Fruit fly (Drosophila melanogaster) whole organism, wandering third instar larva: ENCODE measurements around the gene Rel.

Source experiments
- CG32264 ChIP-seq: fragments of 200-800 bp; sonication (Bioruptor generic); optimal IDR thresholded peaks from 2 replicates; lab custom pipeline; 2016; ENCODE audit warnings: missing biosample characterization, missing genetic modification characterization
- CG9705 ChIP-seq: fragments of 200-800 bp; sonication (Bioruptor generic); optimal IDR thresholded peaks from 2 replicates; lab custom pipeline; 2018; ENCODE audit warnings: missing biosample characterization, mild to moderate bottlenecking, missing genetic modification characterization
- CrebA ChIP-seq: fragments of 200-800 bp; sonication (Bioruptor generic); optimal IDR thresholded peaks from 2 replicates; lab custom pipeline; 2016; ENCODE audit warnings: missing biosample characterization, mild to moderate bottlenecking, missing genetic modification characterization, borderline replicate concordance
- Dfd ChIP-seq: fragments of >200 bp; optimal IDR thresholded peaks from 2 replicates; lab custom pipeline; 2017; ENCODE audit warnings: missing biosample characterization, missing genetic modification characterization
- Dif ChIP-seq: fragments of 200-275, 200-300 bp; sonication (Bioruptor generic); optimal IDR thresholded peaks from 2 replicates; lab custom pipeline; 2018; ENCODE audit warnings: missing biosample characterization, missing genetic modification characterization; ENCODE audit not compliant: partially characterized antibody
- Hnf4 ChIP-seq: fragments of 200-800 bp; sonication (Bioruptor generic); optimal IDR thresholded peaks from 2 replicates; lab custom pipeline; 2016; ENCODE audit warnings: missing biosample characterization, mild to moderate bottlenecking, missing genetic modification characterization
- Hr78 ChIP-seq: fragments of >200 bp; optimal IDR thresholded peaks from 2 replicates; lab custom pipeline; 2017; ENCODE audit warnings: missing biosample characterization, missing genetic modification characterization
- Hr83 ChIP-seq: fragments of 200-300 bp; sonication (Bioruptor generic); optimal IDR thresholded peaks from 2 replicates; lab custom pipeline; 2016; ENCODE audit warnings: missing biosample characterization, mild to moderate bottlenecking, missing genetic modification characterization, moderate library complexity; ENCODE audit not compliant: poor library complexity, severe bottlenecking
- Jra ChIP-seq: sonication (Bioruptor generic); optimal IDR thresholded peaks from 2 replicates; lab custom pipeline; 2016; ENCODE audit warnings: missing biosample characterization, missing genetic modification characterization
- Myc ChIP-seq: fragments of >200 bp; optimal IDR thresholded peaks from 2 replicates; lab custom pipeline; 2017
- N ChIP-seq: fragments of >200 bp; optimal IDR thresholded peaks from 2 replicates; lab custom pipeline; 2018; ENCODE audit warnings: missing biosample characterization, missing external identifiers, missing genetic modification characterization
- OdsH ChIP-seq: fragments of 200-800 bp; sonication (Bioruptor generic); optimal IDR thresholded peaks from 2 replicates; lab custom pipeline; 2016; ENCODE audit warnings: missing biosample characterization, mild to moderate bottlenecking, missing genetic modification characterization
- Vsx2 ChIP-seq: fragments of 200-300, 225-300 bp; sonication (Bioruptor generic); optimal IDR thresholded peaks from 2 replicates; lab custom pipeline; 2018; ENCODE audit warnings: missing biosample characterization, missing genetic modification characterization; ENCODE audit not compliant: partially characterized antibody
- brk ChIP-seq: fragments of 200-800 bp; sonication (Bioruptor generic); optimal IDR thresholded peaks from 2 replicates; lab custom pipeline; 2016; ENCODE audit warnings: missing biosample characterization, mild to moderate bottlenecking, missing genetic modification characterization
- dsf ChIP-seq: sonication (Bioruptor generic); optimal IDR thresholded peaks from 2 replicates; lab custom pipeline; 2016; ENCODE audit warnings: missing biosample characterization, missing genetic modification characterization, borderline replicate concordance
- ey ChIP-seq: fragments of 200-800 bp; sonication (Bioruptor generic); optimal IDR thresholded peaks from 2 replicates; lab custom pipeline; 2016; ENCODE audit warnings: missing biosample characterization, missing genetic modification characterization
- foxo ChIP-seq, 2 experiments: fragments of 200-800 bp; sonication (Bioruptor generic); optimal IDR thresholded peaks; 2 replicates in 1 of 2; 3 replicates in 1 of 2; lab custom pipeline; 2016 to 2017; ENCODE audit warnings: missing biosample characterization in 2 of 2, missing genetic modification characterization in 2 of 2
- h ChIP-seq: fragments of 200-800 bp; sonication (Bioruptor generic); optimal IDR thresholded peaks from 3 replicates; lab custom pipeline; 2016; ENCODE audit warnings: missing biosample characterization, mild to moderate bottlenecking, missing genetic modification characterization
- jim ChIP-seq: fragments of 175-275, 200-325 bp; sonication (Bioruptor generic); optimal IDR thresholded peaks from 2 replicates; lab custom pipeline; 2016; ENCODE audit warnings: missing biosample characterization, mild to moderate bottlenecking, missing genetic modification characterization
- lola ChIP-seq: fragments of >200 bp; optimal IDR thresholded peaks from 2 replicates; lab custom pipeline; 2017; ENCODE audit warnings: missing biosample characterization, missing genetic modification characterization
- pan ChIP-seq: fragments of >200 bp; optimal IDR thresholded peaks from 2 replicates; lab custom pipeline; 2017
- rgr ChIP-seq: fragments of 200-800 bp; sonication (Bioruptor generic); optimal IDR thresholded peaks from 3 replicates; lab custom pipeline; 2016; ENCODE audit warnings: missing biosample characterization, mild to moderate bottlenecking, missing genetic modification characterization
- sage ChIP-seq: fragments of 200-800 bp; sonication (Bioruptor generic); optimal IDR thresholded peaks from 2 replicates; lab custom pipeline; 2016; ENCODE audit warnings: missing biosample characterization, mild to moderate bottlenecking, missing genetic modification characterization
- sv ChIP-seq: fragments of 200-800 bp; sonication (Bioruptor generic); optimal IDR thresholded peaks from 3 replicates; lab custom pipeline; 2016; ENCODE audit warnings: missing biosample characterization, missing genetic modification characterization
- tai ChIP-seq: sonication (Bioruptor generic); optimal IDR thresholded peaks from 2 replicates; lab custom pipeline; 2016; ENCODE audit warnings: missing biosample characterization, missing genetic modification characterization
- woc ChIP-seq: sonication (Bioruptor generic); optimal IDR thresholded peaks from 2 replicates; lab custom pipeline; 2016; ENCODE audit warnings: missing biosample characterization, mild to moderate bottlenecking, missing genetic modification characterization

Gene Rel

DNA sequence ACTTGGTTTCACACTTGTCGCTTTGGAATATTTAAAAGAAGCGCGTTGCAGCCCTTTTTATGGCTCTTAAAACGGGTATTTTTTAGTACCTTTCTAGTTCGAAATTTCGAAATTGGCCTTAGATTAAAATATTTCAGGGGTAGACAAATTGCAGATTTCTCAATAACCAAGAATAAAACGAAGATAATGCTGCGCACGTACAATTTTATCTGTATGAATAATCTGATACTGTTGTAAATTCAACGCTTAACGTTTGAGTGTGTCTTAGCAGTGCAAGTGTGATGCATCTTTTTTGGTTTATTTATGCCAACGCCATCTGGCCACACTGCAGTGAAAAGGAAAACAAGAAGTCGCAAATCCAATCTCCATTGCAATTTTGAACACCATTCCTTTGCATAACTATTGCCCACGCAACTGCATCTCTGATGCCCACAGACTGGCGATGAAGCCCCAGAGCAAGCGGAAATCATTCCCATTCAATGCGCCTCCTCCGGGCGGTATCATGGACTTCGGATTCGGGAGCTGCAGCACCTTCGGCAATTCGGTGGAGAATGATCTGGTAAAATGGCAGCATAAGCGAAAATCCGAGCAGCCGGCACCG is 2.8 kb upstream of the Rel start, which contains the start of gene Nmdmc:
TSS of gene Nmdmc (minus strand) at position 37 of the 601 bp plus-strand sequence.
- TF ChIP-seq jim (no peak), Jra (no peak), Hnf4 (GFP tag; lab: Kevin White, UChicago) (no peak), Myc (peak; percentile 69), CrebA (no peak)

DNA sequence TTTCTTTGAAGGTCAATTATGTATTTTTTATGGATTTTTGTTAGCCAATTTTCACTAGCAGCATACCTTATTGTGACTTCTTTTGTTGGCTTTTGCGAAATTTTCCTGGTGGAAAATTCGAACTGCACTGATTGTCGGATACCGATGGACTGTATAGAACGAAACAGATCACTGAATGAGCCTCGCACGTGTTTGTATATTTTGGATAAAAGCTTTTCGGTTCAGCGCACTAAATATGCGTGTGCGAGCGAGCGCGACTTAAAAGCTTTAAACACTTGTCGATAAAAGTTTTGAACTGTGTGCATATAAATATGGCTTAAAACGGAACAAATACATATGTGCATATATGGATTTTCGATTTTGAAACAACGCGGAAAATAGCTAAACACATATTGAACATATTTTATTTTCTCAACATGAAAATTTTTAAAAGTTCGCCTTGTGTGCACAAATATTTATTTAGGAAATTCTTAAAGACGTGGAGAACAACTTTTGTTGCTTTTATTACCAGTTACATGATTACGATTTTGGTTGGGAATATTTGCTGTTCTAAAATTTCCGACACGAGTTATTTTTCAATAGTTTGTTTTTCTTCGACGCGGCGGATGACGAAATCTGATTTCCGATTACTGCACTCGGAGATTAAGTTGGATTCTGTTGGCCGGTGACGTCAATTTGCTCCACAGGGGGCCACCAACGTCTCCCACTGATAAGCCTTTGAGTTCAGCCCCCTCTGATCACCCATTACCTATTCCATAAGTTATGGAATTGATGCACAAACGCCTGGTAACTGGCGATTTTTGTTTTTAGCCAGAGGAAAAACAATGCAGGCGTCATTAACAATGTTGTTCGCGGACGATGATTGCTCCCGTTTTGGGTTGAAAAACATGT is 1.6 kb upstream of the Rel start:
- TF ChIP-seq Dif (GFP tag; lab: Kevin White, UChicago) (no peak), Dfd (GFP tag; lab: Kevin White, UChicago) (no peak), OdsH (GFP tag; lab: Kevin White, UChicago) (peak; percentile 33), woc (GFP tag; lab: Kevin White, UChicago) (peak; percentile 61), brk (GFP tag; lab: Kevin White, UChicago) (peak; percentile 22), rgr (peak; percentile 5)

- TF ChIP-seq ey (GFP tag; lab: Kevin White, UChicago) (no peak), Myc (peak; percentile 6), Hr78 (GFP tag; lab: Kevin White, UChicago) (no peak), jim (no peak), dsf (GFP tag; lab: Kevin White, UChicago) (no peak), woc (GFP tag; lab: Kevin White, UChicago) (peak; percentile 14)
These were observed 792 bp upstream of the Rel start, which contains the start of gene Mst85C for dm6 chr3R:9048466-9049072. Mst85C (plus strand) TSS chr3R:9048645.

DNA sequence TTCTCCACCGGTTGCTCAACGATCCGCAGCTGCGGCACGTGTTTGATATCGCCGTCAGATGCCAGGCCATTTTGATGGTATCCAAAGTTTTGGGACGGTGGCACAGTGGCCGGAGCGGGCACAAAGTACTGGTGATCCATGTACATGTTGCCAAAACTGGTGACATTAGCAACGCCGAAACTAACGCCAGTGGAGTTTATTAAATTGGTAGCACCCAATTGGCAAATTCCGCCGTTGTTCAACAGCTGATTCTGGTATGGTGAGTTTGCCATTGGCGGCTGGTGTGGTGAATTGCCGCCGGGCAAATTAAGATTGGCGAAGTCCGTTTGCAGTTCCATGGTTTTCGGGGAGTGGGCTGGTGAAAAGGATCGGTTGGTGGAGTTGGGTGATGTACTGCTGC is 823 bp downstream of the Rel start:
- TF ChIP-seq Jra: no peak
- TF ChIP-seq Hr83 (GFP tag; lab: Kevin White, UChicago): no peak
- no peak for TF ChIP-seq sage (GFP tag; lab: Kevin White, UChicago)
- TF ChIP-seq tai: no peak
- TF ChIP-seq pan (lab: Kevin White, UChicago): no peak
- no peak for TF ChIP-seq Vsx2 (GFP tag; lab: Kevin White, UChicago)
- no peak for TF ChIP-seq rgr
- TF ChIP-seq woc (GFP tag; lab: Kevin White, UChicago): no peak
- TF ChIP-seq ey (GFP tag; lab: Kevin White, UChicago): no peak
- no peak for TF ChIP-seq lola (GFP tag; lab: Kevin White, UChicago)
- TF ChIP-seq Dif (GFP tag; lab: Kevin White, UChicago): no peak
- no peak for TF ChIP-seq dsf (GFP tag; lab: Kevin White, UChicago)
- TF ChIP-seq CrebA: no peak
- no peak for TF ChIP-seq CG9705

- TF ChIP-seq dsf (GFP tag; lab: Kevin White, UChicago) (no peak), Jra (no peak), Myc (no peak), tai (no peak), jim (no peak), CG32264 (no peak), N (no peak), OdsH (GFP tag; lab: Kevin White, UChicago) (no peak), brk (GFP tag; lab: Kevin White, UChicago) (no peak), Hnf4 (GFP tag; lab: Kevin White, UChicago) (no peak), lola (GFP tag; lab: Kevin White, UChicago) (no peak), Hr83 (GFP tag; lab: Kevin White, UChicago) (no peak), Hr78 (GFP tag; lab: Kevin White, UChicago) (no peak), woc (GFP tag; lab: Kevin White, UChicago) (no peak)
These were observed 2.0 kb downstream of the Rel start for dm6 chr3R:9045733-9046132.

DNA sequence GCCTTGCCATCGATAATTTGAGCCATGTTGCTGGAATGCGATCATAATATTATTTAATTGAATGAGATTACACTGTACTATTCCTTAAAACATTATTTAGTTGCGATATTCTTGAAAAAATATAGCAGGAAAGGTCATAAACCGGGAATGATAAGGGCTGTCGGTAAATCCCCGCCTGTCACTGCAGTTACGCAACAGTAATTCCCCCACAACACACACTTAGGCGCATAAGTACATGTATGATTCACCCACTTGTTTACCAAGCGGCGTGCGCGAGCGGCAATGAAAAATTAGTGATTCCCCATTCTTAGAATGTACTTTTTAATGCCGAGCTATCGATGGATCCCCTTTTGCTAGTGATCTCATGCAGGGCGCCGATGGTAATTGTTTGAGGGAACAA is 4.2 kb downstream of the Rel start:
- no peak for TF ChIP-seq Hr78 (GFP tag; lab: Kevin White, UChicago)
- TF ChIP-seq lola (GFP tag; lab: Kevin White, UChicago): no peak
- TF ChIP-seq foxo (GFP tag; optimal IDR thresholded peaks at IDR 0.05; lab: Kevin White, UChicago): no peak
- no peak for TF ChIP-seq Dfd (GFP tag; lab: Kevin White, UChicago)
- no peak for TF ChIP-seq brk (GFP tag; lab: Kevin White, UChicago)
- no peak for TF ChIP-seq rgr
- no peak for TF ChIP-seq sv (GFP tag; lab: Kevin White, UChicago)
- TF ChIP-seq h (GFP tag; lab: Kevin White, UChicago): peak; percentile 52
- TF ChIP-seq, all 38 proteins: peak for 1
